Worm (Caenorhabditis elegans) whole organism, midembryonic: ENCODE measurements around the gene F17C8.9.

Experiments used
- T22C8.4 ChIP-seq: fragments of 200-800 bp; sonication (Bioruptor generic); IDR thresholded peaks from 2 replicates; pipeline ENCODE4 v1.3.6; 2022; ENCODE audit warnings: missing genetic modification characterization, missing compliant biosample characterization
- med-1 ChIP-seq: sonication (generic microtip); optimal IDR thresholded peaks from 2 replicates; lab custom pipeline; 2017; ENCODE audit warnings: missing genetic modification characterization, mild to moderate bottlenecking, missing compliant biosample characterization, antibody characterized with exemption, missing genetic modification reagents; ENCODE audit not compliant: insufficient read depth
- ref-1 ChIP-seq: fragments of 200-800 bp; sonication (Bioruptor generic); conservative IDR thresholded peaks from 2 replicates; pipeline ENCODE4 v1.3.6; 2022; ENCODE audit warnings: missing genetic modification reagents, missing genetic modification characterization, missing compliant biosample characterization
- tab-1 ChIP-seq: fragments of 200-800 bp; sonication (Bioruptor generic); IDR thresholded peaks from 2 replicates; pipeline ENCODE4 v1.3.6; 2022; ENCODE audit warnings: missing genetic modification characterization, missing compliant biosample characterization
- ztf-29 ChIP-seq: fragments of 200-800 bp; sonication (Bioruptor generic); IDR thresholded peaks from 2 replicates; pipeline ENCODE4 v1.3.6; 2022; ENCODE audit warnings: missing genetic modification reagents, missing genetic modification characterization, missing compliant biosample characterization

DNA sequence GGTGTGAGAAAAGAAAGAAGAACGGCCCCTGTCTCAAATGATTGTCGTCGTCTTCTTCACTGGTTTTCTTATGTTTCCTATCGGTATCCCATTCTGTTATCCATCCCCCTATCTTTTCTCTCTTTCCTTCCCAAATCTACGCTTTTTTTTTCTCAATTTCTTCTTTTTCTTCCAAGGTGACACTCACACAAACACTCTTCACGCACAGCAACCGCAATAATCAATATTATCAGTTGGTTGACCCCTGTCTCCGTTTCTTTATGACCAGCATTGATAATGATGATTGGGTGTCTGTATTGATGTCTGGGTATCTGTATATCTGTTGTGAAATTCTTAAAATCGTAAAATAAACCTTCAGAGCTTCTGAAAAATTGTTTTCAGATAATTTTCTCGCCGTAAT is 6.7 kb downstream of the F17C8.9 start:
- TF ChIP-seq ztf-29 (GFP tag; lab: Robert Waterston, UW) (no peak), med-1 (no peak), ref-1 (GFP tag; lab: Robert Waterston, UW) (no peak), tab-1 (no peak), T22C8.4 (no peak)
